Fruit fly (Drosophila melanogaster) whole organism, embryonic: ENCODE measurements around the gene Scr.

ENCODE experiments used
- Awh ChIP-seq: fragments of 200-800 bp; sonication (Bioruptor generic); IDR thresholded peaks from 2 replicates; pipeline ENCODE4, ENCODE4 v1.3.6; 2022; ENCODE audit warnings: missing biosample characterization, missing genetic modification characterization
- CG11456 ChIP-seq: fragments of 200-800 bp; sonication (Bioruptor generic); IDR thresholded peaks from 3 replicates; pipeline ENCODE4 v1.3.6; 2022; ENCODE audit warnings: missing biosample characterization, missing genetic modification characterization
- CG11560 ChIP-seq: fragments of 200-800 bp; sonication (Bioruptor generic); IDR thresholded peaks from 3 replicates; pipeline ENCODE4 v1.3.6; 2022; ENCODE audit warnings: missing biosample characterization, missing genetic modification characterization
- CG11695 ChIP-seq: fragments of 200-800 bp; sonication (Bioruptor generic); IDR thresholded peaks from 3 replicates; pipeline ENCODE4 v1.3.6; 2022; ENCODE audit warnings: missing biosample characterization, missing genetic modification characterization
- CG13287 ChIP-seq: fragments of 200-800 bp; sonication (Bioruptor generic); IDR thresholded peaks from 2 replicates; pipeline ENCODE4 v1.3.6; 2022; ENCODE audit warnings: missing biosample characterization, missing genetic modification characterization; ENCODE audit not compliant: partially characterized antibody
- CG15514 ChIP-seq: fragments of 200-800 bp; sonication (Bioruptor generic); optimal IDR thresholded peaks from 3 replicates; lab custom pipeline; 2017; ENCODE audit warnings: missing biosample characterization, missing genetic modification characterization, mild to moderate bottlenecking, moderate library complexity, missing genetic modification reagents
- CG16815 ChIP-seq: fragments of 200-800 bp; sonication (Bioruptor generic); optimal IDR thresholded peaks from 3 replicates; lab custom pipeline; 2017; ENCODE audit warnings: missing biosample characterization, mild to moderate bottlenecking, missing genetic modification characterization
- CG17385 ChIP-seq: fragments of 200-800 bp; sonication (Bioruptor generic); optimal IDR thresholded peaks from 3 replicates; lab custom pipeline; 2018; ENCODE audit warnings: missing biosample characterization, mild to moderate bottlenecking, missing genetic modification characterization
- CG17568 ChIP-seq: fragments of 200-800 bp; sonication (Bioruptor generic); optimal IDR thresholded peaks from 2 replicates; lab custom pipeline; 2018; ENCODE audit warnings: missing biosample characterization, mild to moderate bottlenecking, missing genetic modification characterization, moderate library complexity
- CG17912 ChIP-seq: fragments of 200-800 bp; sonication (Bioruptor generic); optimal IDR thresholded peaks from 2 replicates; lab custom pipeline; 2018; ENCODE audit warnings: missing biosample characterization, mild to moderate bottlenecking, missing genetic modification characterization
- CG18599 ChIP-seq: fragments of 200-800 bp; sonication (Bioruptor generic); optimal IDR thresholded peaks from 3 replicates; lab custom pipeline; 2017; ENCODE audit warnings: missing biosample characterization, missing genetic modification characterization, mild to moderate bottlenecking, moderate library complexity, missing genetic modification reagents
- CG2129 ChIP-seq: fragments of 200-800 bp; sonication (Bioruptor generic); IDR thresholded peaks from 2 replicates; pipeline ENCODE4 v1.3.6; 2022; ENCODE audit warnings: missing biosample characterization, missing genetic modification characterization; ENCODE audit not compliant: partially characterized antibody
- CG30431 ChIP-seq: fragments of 200-800 bp; sonication (Bioruptor generic); optimal IDR thresholded peaks from 2 replicates; lab custom pipeline; 2017; ENCODE audit warnings: missing biosample characterization, missing genetic modification characterization
- CG31365 ChIP-seq: fragments of 200-800 bp; sonication (Bioruptor generic); optimal IDR thresholded peaks from 2 replicates; lab custom pipeline; 2018; ENCODE audit warnings: missing biosample characterization, mild to moderate bottlenecking, missing genetic modification characterization
- CG33213 ChIP-seq: fragments of 200-800 bp; sonication (Bioruptor generic); optimal IDR thresholded peaks from 3 replicates; lab custom pipeline; 2016; ENCODE audit warnings: missing biosample characterization, missing genetic modification characterization
- CG4707 ChIP-seq: fragments of 200-800 bp; sonication (Bioruptor generic); optimal IDR thresholded peaks from 2 replicates; lab custom pipeline; 2018; ENCODE audit warnings: missing biosample characterization, mild to moderate bottlenecking, missing genetic modification characterization, moderate library complexity
- CG4854 ChIP-seq: fragments of 200-800 bp; sonication (Bioruptor generic); optimal IDR thresholded peaks from 2 replicates; lab custom pipeline; 2016; ENCODE audit warnings: missing biosample characterization, missing genetic modification characterization, inconsistent platforms
- CG5180 ChIP-seq: fragments of 200-800 bp; sonication (Bioruptor generic); optimal IDR thresholded peaks from 3 replicates; lab custom pipeline; 2017; ENCODE audit warnings: missing biosample characterization, missing genetic modification characterization, mild to moderate bottlenecking, moderate library complexity, missing genetic modification reagents
- CG7745 ChIP-seq: fragments of 200-800 bp; sonication (Bioruptor generic); optimal IDR thresholded peaks from 2 replicates; lab custom pipeline; 2018; ENCODE audit warnings: missing biosample characterization, mild to moderate bottlenecking, missing genetic modification characterization, moderate library complexity
- CG8290 ChIP-seq, 3 experiments: fragments of 200-800 bp; sonication (Bioruptor generic); optimal IDR thresholded peaks; 2 replicates each; lab custom pipeline; 2016 to 2019; ENCODE audit warnings: missing biosample characterization in 3 of 3, missing genetic modification characterization in 3 of 3, mild to moderate bottlenecking in 2 of 3, moderate library complexity in 1 of 3
- CTCF ChIP-seq: fragments of 200-800 bp; sonication (Bioruptor generic); optimal IDR thresholded peaks from 2 replicates; lab custom pipeline; 2017; ENCODE audit warnings: missing biosample characterization, mild to moderate bottlenecking, missing genetic modification characterization, moderate library complexity
- Chrac-16 ChIP-seq: fragments of 200-800 bp; sonication (Bioruptor generic); optimal IDR thresholded peaks from 3 replicates; lab custom pipeline; 2016; ENCODE audit warnings: missing biosample characterization, missing genetic modification characterization
- Fer3 ChIP-seq: fragments of 200-800 bp; sonication (Bioruptor generic); optimal IDR thresholded peaks from 2 replicates; lab custom pipeline; 2018; ENCODE audit warnings: missing biosample characterization, mild to moderate bottlenecking, missing genetic modification characterization, moderate library complexity
- HLH4C ChIP-seq: fragments of 200-800 bp; sonication (Bioruptor generic); IDR thresholded peaks from 3 replicates; pipeline ENCODE4 v1.3.6; 2022; ENCODE audit warnings: missing biosample characterization, missing genetic modification characterization; ENCODE audit not compliant: partially characterized antibody
- Hmx ChIP-seq: fragments of 200-800 bp; sonication (Bioruptor generic); optimal IDR thresholded peaks from 2 replicates; lab custom pipeline; 2016; ENCODE audit warnings: missing biosample characterization, missing genetic modification characterization
- NFAT ChIP-seq: fragments of 200-800 bp; sonication (Bioruptor generic); IDR thresholded peaks from 2 replicates; pipeline ENCODE4 v1.3.6; 2022; ENCODE audit warnings: missing biosample characterization, missing genetic modification characterization
- Pdp1 ChIP-seq, 2 experiments: fragments of 200-800 bp; sonication (Bioruptor generic); optimal IDR thresholded peaks; 3 replicates each; lab custom pipeline; 2016; ENCODE audit warnings: missing biosample characterization in 2 of 2, missing genetic modification characterization in 2 of 2, mild to moderate bottlenecking in 1 of 2, moderate library complexity in 1 of 2
- Xbp1 ChIP-seq: fragments of 200-800 bp; sonication (Bioruptor generic); optimal IDR thresholded peaks from 3 replicates; lab custom pipeline; 2016; ENCODE audit warnings: missing biosample characterization, mild to moderate bottlenecking, missing genetic modification characterization
- abd-A ChIP-seq: fragments of 200-800 bp; sonication (Bioruptor generic); optimal IDR thresholded peaks from 3 replicates; lab custom pipeline; 2019; ENCODE audit warnings: missing biosample characterization, mild to moderate bottlenecking, missing genetic modification characterization, moderate library complexity
- chinmo ChIP-seq: fragments of 200-800 bp; sonication (Bioruptor generic); IDR thresholded peaks from 4 replicates; pipeline ENCODE4 v1.3.6; 2022; ENCODE audit warnings: missing biosample characterization, missing genetic modification characterization; ENCODE audit not compliant: partially characterized antibody
- fd3F ChIP-seq: fragments of 200-800 bp; sonication (Bioruptor generic); optimal IDR thresholded peaks from 2 replicates; lab custom pipeline; 2018; ENCODE audit warnings: missing biosample characterization, mild to moderate bottlenecking, missing genetic modification characterization, moderate library complexity
- fu2 ChIP-seq: fragments of 200-800 bp; sonication (Bioruptor generic); optimal IDR thresholded peaks from 2 replicates; lab custom pipeline; 2016; ENCODE audit warnings: missing biosample characterization, missing genetic modification characterization
- gt ChIP-seq: fragments of 200-800 bp; sonication (Bioruptor generic); IDR thresholded peaks from 2 replicates; pipeline ENCODE4 v1.3.6; 2022; ENCODE audit warnings: missing biosample characterization, missing genetic modification characterization
- her ChIP-seq: fragments of 200-800 bp; sonication (Bioruptor generic); optimal IDR thresholded peaks from 2 replicates; lab custom pipeline; 2016; ENCODE audit warnings: missing biosample characterization, missing genetic modification characterization
- mirr ChIP-seq: fragments of 200-800 bp; sonication (Bioruptor generic); optimal IDR thresholded peaks from 3 replicates; lab custom pipeline; 2018; ENCODE audit warnings: missing biosample characterization, mild to moderate bottlenecking, missing genetic modification characterization
- oc ChIP-seq: fragments of 200-800 bp; sonication (Bioruptor generic); optimal IDR thresholded peaks from 2 replicates; lab custom pipeline; 2018; ENCODE audit warnings: missing biosample characterization, mild to moderate bottlenecking, missing genetic modification characterization, moderate library complexity
- org-1 ChIP-seq: fragments of 200-800 bp; sonication (Bioruptor generic); optimal IDR thresholded peaks from 2 replicates; lab custom pipeline; 2017; ENCODE audit warnings: missing biosample characterization, missing genetic modification characterization
- psq ChIP-seq: fragments of 200-800 bp; sonication (Bioruptor generic); optimal IDR thresholded peaks from 2 replicates; lab custom pipeline; 2017; ENCODE audit warnings: missing biosample characterization, missing genetic modification characterization
- rib ChIP-seq: fragments of 200-800 bp; sonication (Bioruptor generic); IDR thresholded peaks from 2 replicates; pipeline ENCODE4 v1.3.6; 2022; ENCODE audit warnings: missing biosample characterization, missing genetic modification characterization
- ro ChIP-seq: fragments of 200-800 bp; sonication (Bioruptor generic); IDR thresholded peaks from 2 replicates; pipeline ENCODE4 v1.3.6; 2022; ENCODE audit warnings: missing biosample characterization, missing genetic modification characterization
- row ChIP-seq: fragments of 200-800 bp; sonication (Bioruptor generic); IDR thresholded peaks from 3 replicates; pipeline ENCODE4 v1.3.6; 2022; ENCODE audit warnings: missing biosample characterization, missing genetic modification characterization
- sd ChIP-seq: fragments of 200-800 bp; sonication (Bioruptor generic); optimal IDR thresholded peaks from 3 replicates; lab custom pipeline; 2018; ENCODE audit warnings: missing biosample characterization, mild to moderate bottlenecking, missing genetic modification characterization, moderate library complexity
- sens ChIP-seq: fragments of 200-800 bp; sonication (Bioruptor generic); peaks from one replicate; lab custom pipeline; 2016; ENCODE audit warnings: missing biosample characterization, missing genetic modification characterization
- sens-2 ChIP-seq: fragments of 200-800 bp; sonication (Bioruptor generic); IDR thresholded peaks from 2 replicates; pipeline ENCODE4 v1.3.6; 2022; ENCODE audit warnings: missing biosample characterization, missing genetic modification characterization
- sqz ChIP-seq: fragments of 200-800 bp; sonication (Bioruptor generic); optimal IDR thresholded peaks from 3 replicates; lab custom pipeline; 2018; ENCODE audit warnings: missing biosample characterization, mild to moderate bottlenecking, missing genetic modification characterization
- stc ChIP-seq: fragments of 200-800 bp; sonication (Bioruptor generic); IDR thresholded peaks from 2 replicates; pipeline ENCODE4 v1.3.6; 2022; ENCODE audit warnings: missing biosample characterization, missing genetic modification characterization
- tll ChIP-seq, 2 experiments: fragments of 200-800 bp in 1 of 2; fragments of >200 bp in 1 of 2; sonication (Bioruptor generic) in 1 of 2; optimal IDR thresholded peaks; 2 replicates each; lab custom pipeline; 2017 to 2019; ENCODE audit warnings: missing biosample characterization in 2 of 2, missing genetic modification characterization in 2 of 2, mild to moderate bottlenecking in 1 of 2, moderate library complexity in 1 of 2
- vvl ChIP-seq: fragments of 200-800 bp; sonication (Bioruptor generic); IDR thresholded peaks from 2 replicates; pipeline ENCODE4 v1.3.6; 2022; ENCODE audit warnings: missing biosample characterization, missing genetic modification characterization
- wek ChIP-seq: fragments of 200-800 bp; sonication (Bioruptor generic); optimal IDR thresholded peaks from 3 replicates; lab custom pipeline; 2018; ENCODE audit warnings: missing biosample characterization, mild to moderate bottlenecking, missing genetic modification characterization, moderate library complexity

Gene Scr

dm6 chr3R:6813941-6814556 lies 35.7 kb downstream of the Scr start (continued):
- TF ChIP-seq CG7745 (tag; lab: Kevin White, UChicago) (no peak), oc (tag; lab: Kevin White, UChicago) (peak; percentile 41), CG11456 (no peak), chinmo (GFP tag; lab: Robert Waterston, UW) (0 out of 4 replicates have a peak, but pooled peaks have one; percentile 17), CG2129 (GFP tag; lab: Robert Waterston, UW) (no peak), sd (tag; lab: Kevin White, UChicago) (peak; percentile 75), Hmx (GFP tag; lab: Kevin White, UChicago) (no peak), abd-A (tag; lab: Kevin White, UChicago) (peak; percentile 90), CG30431 (GFP tag; lab: Kevin White, UChicago) (no peak), rib (GFP tag; lab: Robert Waterston, UW) (no peak), CG13287 (no peak), Awh (GFP tag; lab: Robert Waterston, UW) (0 out of 2 replicates have a peak, but pooled peaks have one; percentile 44), CG4707 (peak; percentile 10), gt (GFP tag; lab: Robert Waterston, UW) (no peak), her (GFP tag; lab: Kevin White, UChicago) (no peak), CG16815 (GFP tag; lab: Kevin White, UChicago) (no peak), CG8290 (GFP tag; optimal IDR thresholded peaks at IDR 0.05; lab: Kevin White, UChicago) (no peak), CG8290 (tag; optimal IDR thresholded peaks at IDR 0.05; lab: Kevin White, UChicago) (no peak), CTCF (GFP tag; lab: Kevin White, UChicago) (no peak), fd3F (GFP tag; lab: Kevin White, UChicago) (no peak), CG18599 (GFP tag; lab: Kevin White, UChicago) (no peak), ro (GFP tag; lab: Robert Waterston, UW) (no peak), CG33213 (GFP tag; lab: Kevin White, UChicago) (no peak), Pdp1 (GFP tag; optimal IDR thresholded peaks at IDR 0.05; lab: Kevin White, UChicago) (peak in 1 of 2 experiments; percentile 60), CG15514 (GFP tag; lab: Kevin White, UChicago) (no peak), Fer3 (tag; lab: Kevin White, UChicago) (no peak), psq (GFP tag; lab: Kevin White, UChicago) (no peak), sqz (GFP tag; lab: Kevin White, UChicago) (peak; percentile 63), CG17912 (GFP tag; lab: Kevin White, UChicago) (peak; percentile 33), CG17385 (GFP tag; lab: Kevin White, UChicago) (no peak), stc (GFP tag; lab: Robert Waterston, UW) (peak; percentile 42; the same call in 1 of the 2 replicates), CG11560 (no peak), row (GFP tag; lab: Robert Waterston, UW) (no peak), fu2 (no peak), mirr (no peak), CG17568 (GFP tag; lab: Kevin White, UChicago) (no peak), CG5180 (GFP tag; lab: Kevin White, UChicago) (peak; percentile 1), wek (no peak), tll (GFP tag; optimal IDR thresholded peaks at IDR 0.05; lab: Kevin White, UChicago) (no peak), CG31365 (tag; lab: Kevin White, UChicago) (no peak), Chrac-16 (GFP tag; lab: Kevin White, UChicago) (no peak), CG4854 (GFP tag; lab: Kevin White, UChicago) (no peak), CG11695 (GFP tag; lab: Robert Waterston, UW) (no peak), NFAT (GFP tag; lab: Robert Waterston, UW) (no peak), Xbp1 (GFP tag; lab: Kevin White, UChicago) (no peak), vvl (peak; percentile 59; the same call in 1 of the 2 replicates), sens (GFP tag; lab: Kevin White, UChicago) (peak; percentile 58), HLH4C (GFP tag; lab: Robert Waterston, UW) (no peak), sens-2 (no peak), org-1 (no peak)
